Fruit fly (Drosophila melanogaster): ENCODE data around the gene del.

del gene

DNA sequence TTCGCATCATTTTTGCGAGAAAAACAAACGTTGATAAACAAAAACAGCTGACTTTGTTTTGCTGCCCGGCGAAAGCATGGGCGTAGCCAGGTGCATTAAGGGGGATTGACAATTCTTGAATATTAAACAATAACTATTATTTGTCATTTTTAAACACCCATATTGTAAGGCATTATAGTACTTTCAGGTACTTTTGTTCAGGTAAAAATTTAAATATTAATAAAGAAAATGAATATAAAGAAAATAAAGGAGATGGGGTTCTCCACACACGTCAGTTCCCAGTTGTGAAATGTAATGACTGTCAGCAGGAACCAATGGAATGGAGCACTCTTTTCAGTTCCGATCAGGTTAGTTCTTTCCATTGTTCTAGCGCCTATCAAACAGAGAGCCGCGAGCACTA lies 10.2 kb upstream of the del start, which contains the start of the genes Coq3 and Pld3 (continued):
- TF ChIP-seq CG17385 (GFP tag; optimal IDR thresholded peaks at IDR 0.05) (peak; percentile 74), CG10431 (GFP tag; optimal IDR thresholded peaks at IDR 0.05) (peak; percentile 6), HLH54F (GFP tag; optimal IDR thresholded peaks at IDR 0.05) (peak; percentile 71), schlank (tag; optimal IDR thresholded peaks at IDR 0.05) (peak; percentile 70), ato (GFP tag; IDR thresholded peaks at IDR 0.05; ENCODE audit: partially characterized antibody) (no peak), PHDP (tag; optimal IDR thresholded peaks at IDR 0.05) (peak; percentile 86), CG6791 (GFP tag; IDR thresholded peaks at IDR 0.05; ENCODE audit: partially characterized antibody) (no peak), CG11723 (GFP tag; optimal IDR thresholded peaks at IDR 0.05) (peak; percentile 70), Bteb2 (GFP tag; optimal IDR thresholded peaks at IDR 0.05) (peak; percentile 77), gfzf (GFP tag; optimal IDR thresholded peaks at IDR 0.05) (no peak), zfh2 (GFP tag; optimal IDR thresholded peaks at IDR 0.05) (peak; percentile 83), dm (GFP tag; optimal IDR thresholded peaks at IDR 0.05) (no peak), CG31388 (GFP tag; optimal IDR thresholded peaks at IDR 0.05) (peak; percentile 47), CG11398 (GFP tag; optimal IDR thresholded peaks at IDR 0.05) (no peak), CG13287 (GFP tag; IDR thresholded peaks at IDR 0.05; ENCODE audit: partially characterized antibody) (no peak), Blimp-1 (GFP tag; optimal IDR thresholded peaks at IDR 0.05) (peak; percentile 79), odd (GFP tag; optimal IDR thresholded peaks at IDR 0.05) (peak; percentile 77), gcm2 (GFP tag; optimal IDR thresholded peaks at IDR 0.05) (no peak), pho (GFP tag; optimal IDR thresholded peaks at IDR 0.05) (peak; percentile 80), stwl (tag; optimal IDR thresholded peaks at IDR 0.05) (peak; percentile 26), Meics (GFP tag; optimal IDR thresholded peaks at IDR 0.05) (peak; percentile 86), Atf6 (GFP tag; IDR thresholded peaks at IDR 0.05) (peak; percentile 64), chinmo (GFP tag; IDR thresholded peaks at IDR 0.05; ENCODE audit: partially characterized antibody) (no peak), CG2889 (GFP tag; IDR thresholded peaks at IDR 0.05) (peak; percentile 75; the same call in 2 of the 3 replicates), CG7745 (tag; optimal IDR thresholded peaks at IDR 0.05) (no peak), CkIIα-i1 (GFP tag; IDR thresholded peaks at IDR 0.05) (no peak), lbe (GFP tag; optimal IDR thresholded peaks at IDR 0.05) (peak; percentile 96), CG17829 (tag; optimal IDR thresholded peaks at IDR 0.05) (peak; percentile 88), CG2712 (tag; optimal IDR thresholded peaks at IDR 0.05) (peak; percentile 88), CG4820 (GFP tag; optimal IDR thresholded peaks at IDR 0.05) (peak; percentile 69), CG12942 (GFP tag; optimal IDR thresholded peaks at IDR 0.05) (peak; percentile 69), pzg (GFP tag; optimal IDR thresholded peaks at IDR 0.05) (peak; percentile 32), CG4360 (GFP tag; IDR thresholded peaks at IDR 0.05) (peak; percentile 56; the same call in 1 of the 2 replicates), zen (tag; optimal IDR thresholded peaks at IDR 0.05) (peak; percentile 72), CG7271 (tag; optimal IDR thresholded peaks at IDR 0.05) (peak; percentile 60), sqz (GFP tag; optimal IDR thresholded peaks at IDR 0.05) (no peak), Side (GFP tag; optimal IDR thresholded peaks at IDR 0.05) (peak; percentile 55), klu (GFP tag; IDR thresholded peaks at IDR 0.05) (peak; percentile 44; the same call in 1 of the 2 replicates), CG42726 (GFP tag; IDR thresholded peaks at IDR 0.05; ENCODE audit: partially characterized antibody) (no peak), Atf3 (GFP tag; optimal IDR thresholded peaks at IDR 0.05) (peak; percentile 58), CTCF (GFP tag; optimal IDR thresholded peaks at IDR 0.05) (peak; percentile 21), cg (GFP tag; optimal IDR thresholded peaks at IDR 0.05) (no peak), croc (GFP tag; conservative IDR thresholded peaks at IDR 0.05) (peak; percentile 60), fd102C (GFP tag; optimal IDR thresholded peaks at IDR 0.05) (no peak), mam (GFP tag; optimal IDR thresholded peaks at IDR 0.05) (peak; percentile 83), Stat92E (GFP tag; optimal IDR thresholded peaks at IDR 0.05) (no peak), CG18599 (GFP tag; optimal IDR thresholded peaks at IDR 0.05) (peak; percentile 93), nerfin-2 (GFP tag; IDR thresholded peaks at IDR 0.05; ENCODE audit: partially characterized antibody) (no peak), seq (GFP tag; IDR thresholded peaks at IDR 0.05) (peak; percentile 50; the same call in 1 of the 2 replicates), CG12769 (tag; optimal IDR thresholded peaks at IDR 0.05) (peak; percentile 79)
